Fruit fly (Drosophila melanogaster) S2 (cell line): Measurements from ENCODE around the gene Baldspot.

ENCODE experiments used
- CG8478 ChIP-seq: fragments of >200 bp; optimal IDR thresholded peaks from 2 replicates; lab custom pipeline; 2018
- CTCF ChIP-seq, 2 experiments: fragments of >200 bp; optimal IDR thresholded peaks; 2 replicates each; lab custom pipeline; 2018

dm6 chr3L:16693844-16694243, 32.4 kb upstream of the Baldspot start:
- TF ChIP-seq CG8478 (lab: Kevin White, UChicago), result no peak
- no peak for TF ChIP-seq CTCF (optimal IDR thresholded peaks at IDR 0.05; lab: Kevin White, UChicago)
